Worm (Caenorhabditis elegans) whole organism, young adult: Measurements from ENCODE around the gene T05H10.4.

ENCODE experiments used
- B0035.1 ChIP-seq: sonication (generic microtip); optimal IDR thresholded peaks from 2 replicates; lab custom pipeline; 2016; ENCODE audit warnings: missing genetic modification characterization, mild to moderate bottlenecking, missing compliant biosample characterization, missing genotype, missing genetic modification reagents
- B0336.3 ChIP-seq: fragments of 200-800 bp; sonication (Bioruptor generic); IDR thresholded peaks from 2 replicates; pipeline ENCODE4 v1.3.6; 2022; ENCODE audit warnings: missing genetic modification characterization, missing compliant biosample characterization
- D2030.7 ChIP-seq: fragments of 200-800 bp; sonication (Bioruptor generic); IDR thresholded peaks from 2 replicates; pipeline ENCODE4 v1.3.6; 2022; ENCODE audit warnings: missing genetic modification reagents, missing genetic modification characterization, missing compliant biosample characterization
- F39B2.1 ChIP-seq: fragments of 200-800 bp; sonication (Bioruptor generic); IDR thresholded peaks from 2 replicates; pipeline ENCODE4 v1.3.6; 2022; ENCODE audit warnings: missing genetic modification reagents, missing genetic modification characterization, missing compliant biosample characterization
- F49E8.2 ChIP-seq: sonication (generic microtip); optimal IDR thresholded peaks from 3 replicates; lab custom pipeline; 2017; ENCODE audit warnings: missing genetic modification characterization, mild to moderate bottlenecking, missing compliant biosample characterization, antibody characterized with exemption, moderate library complexity; ENCODE audit not compliant: insufficient read depth
- F52B5.7 ChIP-seq: sonication (generic microtip); optimal IDR thresholded peaks from 2 replicates; lab custom pipeline; 2016; ENCODE audit warnings: mild to moderate bottlenecking, missing genetic modification characterization, missing compliant biosample characterization
- K11D2.4 ChIP-seq: fragments of 200-800 bp; sonication (Bioruptor generic); IDR thresholded peaks from 2 replicates; pipeline ENCODE4 v1.3.6; 2022; ENCODE audit warnings: missing genetic modification reagents, missing genetic modification characterization, missing compliant biosample characterization
- Y53F4B.3 ChIP-seq: fragments of 200-800 bp; sonication (Bioruptor generic); IDR thresholded peaks from 2 replicates; pipeline ENCODE4 v1.3.6; 2022; ENCODE audit warnings: missing genetic modification reagents, missing genetic modification characterization, missing compliant biosample characterization
- Y56A3A.18 ChIP-seq: fragments of 200-800 bp; sonication (Bioruptor generic); IDR thresholded peaks from 2 replicates; pipeline ENCODE4 v1.3.6; 2022; ENCODE audit warnings: missing genetic modification reagents, missing genetic modification characterization, missing compliant biosample characterization
- Y79H2A.3 ChIP-seq: fragments of 200-800 bp; sonication (Bioruptor generic); conservative IDR thresholded peaks from 2 replicates; pipeline ENCODE4 v1.3.6; 2022; ENCODE audit warnings: missing genetic modification reagents, missing genetic modification characterization, missing compliant biosample characterization
- akir-1 ChIP-seq: fragments of 200-800 bp; sonication (Bioruptor generic); optimal IDR thresholded peaks from 2 replicates; lab custom pipeline; 2018; ENCODE audit warnings: mild to moderate bottlenecking, missing genetic modification characterization, moderate library complexity, missing compliant biosample characterization
- aptf-3 ChIP-seq: fragments of 200-800 bp; sonication (Bioruptor generic); IDR thresholded peaks from 2 replicates; pipeline ENCODE4 v1.3.6; 2022; ENCODE audit warnings: missing genetic modification characterization, missing compliant biosample characterization
- attf-3 ChIP-seq: fragments of 200-800 bp; sonication (Bioruptor generic); conservative IDR thresholded peaks from 2 replicates; pipeline ENCODE4 v1.3.6; 2022; ENCODE audit warnings: missing genetic modification reagents, missing genetic modification characterization, missing compliant biosample characterization
- attf-5 ChIP-seq: fragments of 200-800 bp; sonication (Bioruptor generic); optimal IDR thresholded peaks from 2 replicates; lab custom pipeline; 2018; ENCODE audit warnings: mild to moderate bottlenecking, missing genetic modification characterization, missing compliant biosample characterization
- bed-1 ChIP-seq: fragments of 200-800 bp; sonication (Bioruptor generic); IDR thresholded peaks from 2 replicates; pipeline ENCODE4 v1.3.6; 2022; ENCODE audit warnings: missing genetic modification reagents, missing genetic modification characterization, missing compliant biosample characterization
- bed-2 ChIP-seq: fragments of 200-800 bp; sonication (Bioruptor generic); IDR thresholded peaks from 2 replicates; pipeline ENCODE4 v1.3.6; 2022; ENCODE audit warnings: missing genetic modification reagents, missing genetic modification characterization, missing compliant biosample characterization
- ccch-3 ChIP-seq: fragments of 200-800 bp; sonication (Bioruptor generic); optimal IDR thresholded peaks from 2 replicates; lab custom pipeline; 2018; ENCODE audit warnings: mild to moderate bottlenecking, missing genetic modification characterization, missing compliant biosample characterization
- cebp-1 ChIP-seq, 2 experiments: fragments of 200-800 bp in 1 of 2; sonication (Bioruptor generic) in 1 of 2; sonication (generic microtip) in 1 of 2; IDR thresholded peaks in 1 of 2; optimal IDR thresholded peaks in 1 of 2; 2 replicates each; pipeline versions ENCODE4 v1.3.6 to Lab custom; 2017 to 2022; ENCODE audit warnings: missing compliant biosample characterization in 2 of 2, missing genetic modification characterization in 2 of 2, mild to moderate bottlenecking in 1 of 2, missing genetic modification reagents in 1 of 2, moderate library complexity in 1 of 2
- cebp-2 ChIP-seq: fragments of 200-800 bp; sonication (Bioruptor generic); IDR thresholded peaks from 2 replicates; pipeline ENCODE4 v1.3.6; 2022; ENCODE audit warnings: missing genetic modification characterization, missing compliant biosample characterization
- ceh-27 ChIP-seq: fragments of 200-800 bp; sonication (Bioruptor generic); optimal IDR thresholded peaks from 2 replicates; lab custom pipeline; 2018; ENCODE audit warnings: mild to moderate bottlenecking, missing genetic modification characterization, moderate library complexity, missing compliant biosample characterization
- chd-7 ChIP-seq: sonication (generic microtip); optimal IDR thresholded peaks from 2 replicates; lab custom pipeline; 2016; ENCODE audit warnings: mild to moderate bottlenecking, missing genetic modification characterization, moderate library complexity, missing compliant biosample characterization
- efl-1 ChIP-seq: fragments of 150-350 bp; optimal IDR thresholded peaks from 2 replicates; lab custom pipeline; 2014; ENCODE audit warnings: missing biosample characterization, missing genetic modification reagents, missing genetic modification characterization
- egl-44 ChIP-seq: fragments of 200-800 bp; sonication (Bioruptor generic); IDR thresholded peaks from 2 replicates; pipeline ENCODE4 v1.3.6; 2022; ENCODE audit warnings: missing genetic modification reagents, missing genetic modification characterization, missing compliant biosample characterization
- ekl-4 ChIP-seq: fragments of 200-800 bp; sonication (Bioruptor generic); IDR thresholded peaks from 2 replicates; pipeline ENCODE4 v1.3.6; 2022; ENCODE audit warnings: missing genetic modification reagents, missing genetic modification characterization, missing compliant biosample characterization
- ets-4 ChIP-seq: fragments of 200-800 bp; sonication (Bioruptor generic); optimal IDR thresholded peaks from 2 replicates; lab custom pipeline; 2018; ENCODE audit warnings: mild to moderate bottlenecking, missing genetic modification characterization, missing compliant biosample characterization
- gei-17 ChIP-seq: fragments of 200-800 bp; sonication (Bioruptor generic); optimal IDR thresholded peaks from 2 replicates; lab custom pipeline; 2018; ENCODE audit warnings: mild to moderate bottlenecking, missing genetic modification characterization, missing compliant biosample characterization
- him-1 ChIP-seq: sonication (generic microtip); optimal IDR thresholded peaks from 2 replicates; lab custom pipeline; 2016; ENCODE audit warnings: missing genotype, missing genetic modification reagents, missing genetic modification characterization, missing compliant biosample characterization
- hsf-1 ChIP-seq: fragments of 200-800 bp; sonication (Bioruptor generic); IDR thresholded peaks from 2 replicates; pipeline ENCODE4 v1.3.6; 2022; ENCODE audit warnings: missing genetic modification reagents, missing genetic modification characterization, missing compliant biosample characterization
- lag-1 ChIP-seq: fragments of 200-800 bp; sonication (Bioruptor generic); IDR thresholded peaks from 2 replicates; pipeline ENCODE4 v1.3.6; 2022; ENCODE audit warnings: missing genetic modification reagents, missing genetic modification characterization, missing compliant biosample characterization
- let-607 ChIP-seq, 2 experiments: fragments of 200-800 bp in 1 of 2; sonication (Bioruptor generic) in 1 of 2; sonication (generic microtip) in 1 of 2; optimal IDR thresholded peaks; 2 replicates each; lab custom pipeline; 2016 to 2018; ENCODE audit warnings: mild to moderate bottlenecking in 2 of 2, missing compliant biosample characterization in 2 of 2, missing genetic modification characterization in 2 of 2, moderate library complexity in 2 of 2, missing genotype in 1 of 2
- madf-10 ChIP-seq: sonication (generic microtip); optimal IDR thresholded peaks from 2 replicates; lab custom pipeline; 2016; ENCODE audit warnings: mild to moderate bottlenecking, missing genetic modification characterization, missing compliant biosample characterization
- madf-8 ChIP-seq: fragments of 200-800 bp; sonication (Bioruptor generic); conservative IDR thresholded peaks from 2 replicates; pipeline ENCODE4 v1.3.6; 2022; ENCODE audit warnings: missing genetic modification reagents, missing genetic modification characterization, missing compliant biosample characterization
- mcd-1 ChIP-seq: fragments of 200-800 bp; sonication (Bioruptor generic); IDR thresholded peaks from 2 replicates; pipeline ENCODE4 v1.3.6; 2022; ENCODE audit warnings: missing genetic modification reagents, missing genetic modification characterization, missing compliant biosample characterization
- mes-4 ChIP-seq: sonication (generic microtip); optimal IDR thresholded peaks from 2 replicates; lab custom pipeline; 2016; ENCODE audit warnings: missing genotype, missing genetic modification characterization, missing compliant biosample characterization
- nfya-1 ChIP-seq: sonication (generic microtip); optimal IDR thresholded peaks from 2 replicates; lab custom pipeline; 2017; ENCODE audit warnings: antibody characterized with exemption, missing compliant biosample characterization, missing genetic modification characterization, borderline replicate concordance; ENCODE audit not compliant: insufficient read depth
- nfya-2 ChIP-seq: fragments of 200-800 bp; sonication (Bioruptor generic); IDR thresholded peaks from 2 replicates; pipeline ENCODE4 v1.3.6; 2022; ENCODE audit warnings: missing genetic modification reagents, missing genetic modification characterization, missing compliant biosample characterization
- nhr-120 ChIP-seq: fragments of 200-800 bp; sonication (Bioruptor generic); IDR thresholded peaks from 2 replicates; pipeline ENCODE4 v1.3.6; 2022; ENCODE audit warnings: missing genetic modification characterization, missing compliant biosample characterization
- nhr-27 ChIP-seq: fragments of 200-800 bp; sonication (Bioruptor generic); optimal IDR thresholded peaks from 2 replicates; lab custom pipeline; 2018; ENCODE audit warnings: mild to moderate bottlenecking, missing genetic modification characterization, moderate library complexity, missing compliant biosample characterization
- nhr-90 ChIP-seq: sonication (generic microtip); optimal IDR thresholded peaks from 2 replicates; lab custom pipeline; 2016; ENCODE audit warnings: missing genotype, mild to moderate bottlenecking, missing genetic modification characterization, missing compliant biosample characterization
- tbx-9 ChIP-seq: sonication (generic microtip); optimal IDR thresholded peaks from 2 replicates; lab custom pipeline; 2016; ENCODE audit warnings: borderline replicate concordance, missing genetic modification characterization, inconsistent platforms, missing compliant biosample characterization
- unc-62 ChIP-seq: fragments of 150-350 bp; optimal IDR thresholded peaks from 2 replicates; lab custom pipeline; 2014; ENCODE audit warnings: missing biosample characterization, missing genetic modification reagents, missing genetic modification characterization
- xnd-1 ChIP-seq: sonication (generic microtip); optimal IDR thresholded peaks from 2 replicates; lab custom pipeline; 2016; ENCODE audit warnings: missing genotype, missing genetic modification reagents, missing genetic modification characterization, missing compliant biosample characterization
- zim-3 ChIP-seq: sonication (generic microtip); optimal IDR thresholded peaks from 2 replicates; lab custom pipeline; 2017; ENCODE audit warnings: mild to moderate bottlenecking, missing genetic modification characterization, moderate library complexity, missing compliant biosample characterization
- ztf-18 ChIP-seq: sonication (generic microtip); optimal IDR thresholded peaks from 2 replicates; lab custom pipeline; 2016; ENCODE audit warnings: missing genotype, mild to moderate bottlenecking, missing genetic modification characterization, missing compliant biosample characterization
- ztf-25 ChIP-seq: fragments of 200-800 bp; sonication (Bioruptor generic); IDR thresholded peaks from 2 replicates; pipeline ENCODE4 v1.3.6; 2022; ENCODE audit warnings: missing genetic modification reagents, missing genetic modification characterization, missing compliant biosample characterization
- ztf-28 ChIP-seq: fragments of 200-800 bp; sonication (Bioruptor generic); IDR thresholded peaks from 2 replicates; pipeline ENCODE4 v1.3.6; 2022; ENCODE audit warnings: missing genetic modification reagents, missing genetic modification characterization, missing compliant biosample characterization

The T05H10.4 gene

DNA sequence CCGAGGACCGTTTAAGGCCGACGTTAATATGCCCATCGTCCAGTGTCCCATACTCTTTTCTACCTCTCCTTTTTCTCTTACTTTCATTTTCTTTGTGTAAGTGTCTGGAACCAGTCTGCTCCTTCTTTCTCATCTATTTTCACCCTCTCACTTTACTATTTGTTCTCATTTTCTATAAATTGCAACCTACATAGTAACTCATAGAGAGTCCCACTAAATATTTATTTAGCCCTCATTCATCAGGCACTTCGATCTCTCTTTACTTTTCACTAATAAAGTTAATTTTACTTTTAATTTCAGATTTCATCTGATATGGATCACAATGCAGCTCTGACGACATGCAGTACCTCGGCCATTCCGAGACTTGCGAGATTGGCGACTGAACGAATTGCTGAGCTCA, 35.6 kb upstream of the T05H10.4 start, which contains the start of gene zyg-11:
Gene zyg-11 (plus strand): TSS at position 301 of the 400 bp plus-strand sequence.
- no peak for TF ChIP-seq bed-2 (GFP tag; lab: Robert Waterston, UW)
- no peak for TF ChIP-seq F39B2.1 (GFP tag; lab: Robert Waterston, UW)
- no peak for TF ChIP-seq let-607 (tag; optimal IDR thresholded peaks at IDR 0.05; lab: Kevin White, UChicago)
- no peak for TF ChIP-seq ceh-27 (GFP tag; lab: Kevin White, UChicago)
- no peak for TF ChIP-seq lag-1
- no peak for TF ChIP-seq chd-7 (tag; lab: Kevin White, UChicago)
- TF ChIP-seq D2030.7 = no peak
- no peak for TF ChIP-seq F49E8.2 (tag; lab: Kevin White, UChicago)
- TF ChIP-seq attf-3 (GFP tag; lab: Robert Waterston, UW) = no peak
- TF ChIP-seq akir-1 (GFP tag; lab: Kevin White, UChicago) = no peak
- no peak for TF ChIP-seq nfya-2 (GFP tag; lab: Robert Waterston, UW)
- no peak for TF ChIP-seq nhr-27 (tag; lab: Kevin White, UChicago)

DNA sequence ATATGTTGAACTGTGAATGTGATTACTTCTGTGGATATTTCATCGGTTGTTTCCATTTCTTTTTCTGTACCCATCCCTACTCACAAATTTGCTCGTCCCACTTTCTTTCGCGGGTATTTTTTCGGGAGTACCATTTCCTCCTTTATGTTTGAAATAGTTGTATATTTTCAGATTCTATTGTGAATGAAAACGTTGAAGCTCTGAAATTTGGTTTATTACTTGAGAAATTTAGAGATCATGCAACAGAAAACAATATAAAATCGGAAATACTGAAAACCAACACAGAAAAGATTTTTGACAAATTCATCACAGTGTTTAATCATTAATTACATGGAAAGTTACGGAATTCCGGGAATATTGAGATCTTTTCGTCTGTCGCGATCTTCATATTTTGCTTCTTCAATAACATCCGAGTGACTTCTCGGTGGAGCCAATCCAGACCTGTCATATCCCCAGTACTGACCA, 32.3 kb upstream of the T05H10.4 start:
- no peak for TF ChIP-seq madf-10
- TF ChIP-seq F49E8.2 (tag; lab: Kevin White, UChicago) = peak; percentile 31
- TF ChIP-seq mes-4 = no peak
- no peak for TF ChIP-seq ztf-28 (GFP tag; lab: Robert Waterston, UW)
- no peak for TF ChIP-seq him-1 (tag; lab: Kevin White, UChicago)
- no peak for TF ChIP-seq efl-1 (GFP tag; lab: Kevin White, UChicago)
- peak; percentile 28; the same call in 1 of the 2 replicates for TF ChIP-seq F39B2.1 (GFP tag; lab: Robert Waterston, UW)
- TF ChIP-seq xnd-1 (tag; lab: Kevin White, UChicago) = no peak
- no peak for TF ChIP-seq ztf-18
- peak; percentile 17; the same call in 1 of the 2 replicates for TF ChIP-seq cebp-1 (GFP tag; IDR thresholded peaks at IDR 0.05; lab: Robert Waterston, UW)
- peak; percentile 73 for TF ChIP-seq cebp-1 (tag; optimal IDR thresholded peaks at IDR 0.05; lab: Kevin White, UChicago)
- no peak for TF ChIP-seq nhr-90 (tag; lab: Kevin White, UChicago)
- no peak for TF ChIP-seq madf-8 (GFP tag; lab: Robert Waterston, UW)
- no peak for TF ChIP-seq unc-62 (GFP tag; lab: Kevin White, UChicago)
- TF ChIP-seq zim-3 (tag; lab: Kevin White, UChicago) = peak; percentile 9
- TF ChIP-seq cebp-2 (GFP tag; lab: Robert Waterston, UW) = no peak
- TF ChIP-seq ccch-3 (GFP tag; lab: Kevin White, UChicago) = no peak
- TF ChIP-seq mcd-1 (GFP tag; lab: Robert Waterston, UW) = 0 out of 2 replicates have a peak, but pooled peaks have one; percentile 21
- no peak for TF ChIP-seq tbx-9
- no peak; the same call in 1 of the 2 replicates for TF ChIP-seq ekl-4 (GFP tag; lab: Robert Waterston, UW)
- TF ChIP-seq gei-17 = no peak
- TF ChIP-seq B0035.1 (tag; lab: Kevin White, UChicago) = no peak
- TF ChIP-seq Y79H2A.3 = peak; percentile 84
- TF ChIP-seq ets-4 (GFP tag; lab: Kevin White, UChicago) = no peak
- no peak for TF ChIP-seq nhr-120
- TF ChIP-seq nfya-1 (tag; lab: Kevin White, UChicago) = no peak
- peak; percentile 14; the same call in 1 of the 2 replicates for TF ChIP-seq Y56A3A.18 (GFP tag; lab: Robert Waterston, UW)
- no peak for TF ChIP-seq egl-44 (GFP tag; lab: Robert Waterston, UW)
- peak; percentile 39 for TF ChIP-seq attf-5 (GFP tag; lab: Kevin White, UChicago)
- no peak for TF ChIP-seq hsf-1
- no peak for TF ChIP-seq let-607 (tag; optimal IDR thresholded peaks at IDR 0.05; lab: Kevin White, UChicago)
- no peak for TF ChIP-seq bed-1 (GFP tag; lab: Robert Waterston, UW)
- peak; percentile 52 for TF ChIP-seq F52B5.7 (tag; lab: Kevin White, UChicago)
- peak; percentile 84 for TF ChIP-seq B0336.3 (GFP tag; lab: Robert Waterston, UW)
- TF ChIP-seq Y53F4B.3 (GFP tag; lab: Robert Waterston, UW) = no peak
- 0 out of 2 replicates have a peak, but pooled peaks have one; percentile 22 for TF ChIP-seq ztf-25
- no peak for TF ChIP-seq aptf-3 (GFP tag; lab: Robert Waterston, UW)
- no peak for TF ChIP-seq K11D2.4
